Fruit fly (Drosophila melanogaster) whole organism, pupa: ENCODE data around the gene Lrr47.

Experiments used
- CG12605 ChIP-seq: fragments of 200-800 bp; sonication (Bioruptor generic); IDR thresholded peaks from 2 replicates; pipeline ENCODE4 v1.3.6; 2022; ENCODE audit warnings: missing biosample characterization, missing genetic modification characterization
- CG14655 ChIP-seq: fragments of 200-800 bp; sonication (Bioruptor generic); optimal IDR thresholded peaks from 3 replicates; lab custom pipeline; 2017; ENCODE audit warnings: mild to moderate bottlenecking, missing biosample characterization, missing genetic modification reagents, missing genetic modification characterization
- CG17806 ChIP-seq: fragments of 200-800 bp; sonication (Bioruptor generic); optimal IDR thresholded peaks from 2 replicates; lab custom pipeline; 2018; ENCODE audit warnings: missing biosample characterization, mild to moderate bottlenecking, missing genetic modification characterization, moderate library complexity
- CG34367 ChIP-seq: fragments of 200-800 bp; sonication (Bioruptor generic); optimal IDR thresholded peaks from 2 replicates; lab custom pipeline; 2018; ENCODE audit warnings: missing biosample characterization, mild to moderate bottlenecking, missing genetic modification characterization
- CG4496 ChIP-seq: fragments of 200-800 bp; sonication (Bioruptor generic); IDR thresholded peaks from 3 replicates; pipeline ENCODE4 v1.3.6; 2022; ENCODE audit warnings: missing biosample characterization, missing genetic modification characterization
- CG8159 ChIP-seq: fragments of 200-800 bp; sonication (Bioruptor generic); optimal IDR thresholded peaks from 3 replicates; lab custom pipeline; 2018; ENCODE audit warnings: missing biosample characterization, mild to moderate bottlenecking, missing genetic modification characterization, moderate library complexity
- CG9948 ChIP-seq: fragments of 200-800 bp; sonication (Bioruptor generic); optimal IDR thresholded peaks from 2 replicates; lab custom pipeline; 2018; ENCODE audit warnings: missing biosample characterization, mild to moderate bottlenecking, missing genetic modification characterization, moderate library complexity
- D1 ChIP-seq: fragments of 200-800 bp; sonication (Bioruptor generic); optimal IDR thresholded peaks from 2 replicates; lab custom pipeline; 2018; ENCODE audit warnings: missing biosample characterization, mild to moderate bottlenecking, missing genetic modification characterization, moderate library complexity
- Snoo ChIP-seq: fragments of 200-800 bp; sonication (Bioruptor generic); optimal IDR thresholded peaks from 3 replicates; lab custom pipeline; 2017; ENCODE audit warnings: missing biosample characterization, mild to moderate bottlenecking, missing genetic modification characterization, inconsistent platforms
- gl ChIP-seq: fragments of 200-800 bp; sonication (Bioruptor generic); optimal IDR thresholded peaks from 2 replicates; lab custom pipeline; 2018; ENCODE audit warnings: missing biosample characterization, mild to moderate bottlenecking, missing genetic modification characterization

DNA sequence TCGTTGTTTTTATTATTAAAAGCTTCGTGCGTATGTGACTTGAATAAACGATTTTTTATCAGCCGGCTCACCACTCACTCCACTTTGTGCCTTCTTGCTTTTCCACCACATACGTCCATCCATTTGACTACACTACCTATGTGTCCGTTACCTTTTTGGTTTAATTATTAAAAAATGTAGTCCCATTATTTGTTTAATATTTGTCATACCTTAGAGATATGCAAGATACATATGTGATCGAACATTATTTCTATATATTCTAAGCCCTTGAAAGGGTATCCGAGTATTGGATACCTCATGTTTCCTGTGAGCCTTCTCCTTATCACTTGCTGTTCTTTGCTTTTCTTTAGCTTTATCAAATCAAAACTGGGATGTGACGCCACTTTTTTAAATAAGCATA, 2.1 kb downstream of the Lrr47 start:
- TF ChIP-seq D1, result peak; percentile 72
- TF ChIP-seq Snoo (tag; lab: Kevin White, UChicago), result peak; percentile 84
- TF ChIP-seq CG34367, result peak; percentile 84
- peak; percentile 89 for TF ChIP-seq CG8159 (tag; lab: Kevin White, UChicago)
- peak; percentile 77 for TF ChIP-seq gl
- peak; percentile 88 for TF ChIP-seq CG17806
- peak; percentile 80 for TF ChIP-seq CG9948 (tag; lab: Kevin White, UChicago)
- peak; percentile 87 for TF ChIP-seq CG4496
- peak; percentile 69; the same call in 1 of the 2 replicates for TF ChIP-seq CG12605 (GFP tag; lab: Robert Waterston, UW)
- peak; percentile 78 for TF ChIP-seq CG14655
